Worm (Caenorhabditis elegans) whole organism, midembryonic: Measurements from ENCODE around the gene C06B8.2.

Source experiments
- T22C8.4 ChIP-seq: fragments of 200-800 bp; sonication (Bioruptor generic); IDR thresholded peaks from 2 replicates; pipeline ENCODE4 v1.3.6; 2022; ENCODE audit warnings: missing genetic modification characterization, missing compliant biosample characterization
- cog-1 ChIP-seq: sonication (generic microtip); optimal IDR thresholded peaks from 2 replicates; lab custom pipeline; 2016; ENCODE audit warnings: missing genetic modification characterization, missing compliant biosample characterization
- flt-1 ChIP-seq: fragments of 200-800 bp; sonication (Bioruptor generic); IDR thresholded peaks from 2 replicates; pipeline ENCODE4 v1.3.6; 2022; ENCODE audit warnings: missing genetic modification characterization, missing compliant biosample characterization
- klf-2 ChIP-seq: fragments of 200-800 bp; sonication (Bioruptor generic); conservative IDR thresholded peaks from 2 replicates; pipeline ENCODE4 v1.3.6; 2022; ENCODE audit warnings: missing genetic modification reagents, missing genetic modification characterization, missing compliant biosample characterization
- med-1 ChIP-seq: sonication (generic microtip); optimal IDR thresholded peaks from 2 replicates; lab custom pipeline; 2017; ENCODE audit warnings: missing genetic modification characterization, mild to moderate bottlenecking, missing compliant biosample characterization, antibody characterized with exemption, missing genetic modification reagents; ENCODE audit not compliant: insufficient read depth
- ref-1 ChIP-seq: fragments of 200-800 bp; sonication (Bioruptor generic); conservative IDR thresholded peaks from 2 replicates; pipeline ENCODE4 v1.3.6; 2022; ENCODE audit warnings: missing genetic modification reagents, missing genetic modification characterization, missing compliant biosample characterization
- tab-1 ChIP-seq: fragments of 200-800 bp; sonication (Bioruptor generic); IDR thresholded peaks from 2 replicates; pipeline ENCODE4 v1.3.6; 2022; ENCODE audit warnings: missing genetic modification characterization, missing compliant biosample characterization
- ztf-23 ChIP-seq: fragments of 200-800 bp; sonication (Bioruptor generic); IDR thresholded peaks from 2 replicates; pipeline ENCODE4 v1.3.6; 2022; ENCODE audit warnings: missing genetic modification reagents, missing genetic modification characterization, missing compliant biosample characterization
- ztf-29 ChIP-seq: fragments of 200-800 bp; sonication (Bioruptor generic); IDR thresholded peaks from 2 replicates; pipeline ENCODE4 v1.3.6; 2022; ENCODE audit warnings: missing genetic modification reagents, missing genetic modification characterization, missing compliant biosample characterization

Gene C06B8.2

ce11 chrV:15465032-15465727 lies 13.4 kb downstream of the C06B8.2 start, which contains the start of gene pqn-71:
Gene pqn-71 (plus strand): TSS chrV:15465677.
- TF ChIP-seq ref-1 (GFP tag; lab: Robert Waterston, UW): peak; percentile 77; the same call in 1 of the 2 replicates
- TF ChIP-seq ztf-23 (GFP tag; lab: Robert Waterston, UW): peak; percentile 90
- peak; percentile 68 for TF ChIP-seq med-1 (GFP tag; lab: Kevin White, UChicago)
- peak; percentile 77 for TF ChIP-seq T22C8.4 (GFP tag; lab: Robert Waterston, UW)
- peak; percentile 92; the same call in 1 of the 2 replicates for TF ChIP-seq tab-1
- TF ChIP-seq ztf-29 (GFP tag; lab: Robert Waterston, UW): peak; percentile 83; the same call in 1 of the 2 replicates
- TF ChIP-seq cog-1 (tag; lab: Kevin White, UChicago): peak; percentile 91
- peak; percentile 88; the same call in 1 of the 2 replicates for TF ChIP-seq klf-2 (GFP tag; lab: Robert Waterston, UW)
- TF ChIP-seq flt-1 (GFP tag; lab: Robert Waterston, UW): peak; percentile 91

DNA sequence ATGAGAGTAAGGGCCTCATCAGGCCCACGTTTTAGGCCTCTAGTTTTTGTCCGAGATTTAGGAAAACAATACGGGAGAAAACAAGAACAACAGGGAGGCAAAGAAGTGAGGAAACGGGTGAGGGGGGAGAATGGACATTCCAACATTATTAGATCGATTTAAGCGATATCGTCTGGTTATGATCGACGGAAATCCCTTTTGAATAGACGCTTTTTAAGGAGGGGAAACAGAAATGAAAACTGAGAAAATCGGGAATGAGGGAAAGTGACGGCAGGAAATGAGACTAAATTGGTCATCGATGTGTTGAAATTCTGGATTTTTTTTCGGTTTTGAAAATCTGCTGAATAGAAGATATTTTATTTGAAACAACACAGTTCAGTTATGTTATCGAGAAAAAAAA lies 14.1 kb downstream of the C06B8.2 start, which contains the start of gene rocf-1:
rocf-1 (minus strand) TSS at position 101 of the 400 bp plus-strand sequence.
- TF ChIP-seq tab-1 (no peak), ztf-23 (GFP tag; lab: Robert Waterston, UW) (no peak)

DNA sequence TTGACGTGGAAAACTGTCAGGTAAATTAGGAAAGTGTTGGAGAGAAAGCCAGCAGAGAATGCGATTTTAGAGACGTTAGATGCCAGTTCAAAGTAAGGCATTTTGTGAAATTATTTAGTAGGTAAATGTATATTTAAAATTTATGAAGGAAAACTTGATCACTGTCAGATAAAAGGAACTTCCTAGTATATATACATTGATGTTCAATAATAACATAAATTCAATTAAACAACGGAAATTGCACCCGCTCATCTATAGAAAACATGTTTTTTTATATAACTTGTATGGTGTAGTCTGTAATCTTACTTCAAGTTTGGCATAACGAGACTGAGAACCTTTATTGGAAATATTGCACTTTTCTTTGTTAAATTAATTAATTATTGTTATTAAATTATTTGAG lies 19.5 kb downstream of the C06B8.2 start, which contains the start of gene str-71:
str-71 (minus strand) TSS at position 101 of the 400 bp plus-strand sequence.
- TF ChIP-seq klf-2 (GFP tag; lab: Robert Waterston, UW) (no peak), flt-1 (GFP tag; lab: Robert Waterston, UW) (no peak), med-1 (GFP tag; lab: Kevin White, UChicago) (no peak), tab-1 (no peak), ztf-23 (GFP tag; lab: Robert Waterston, UW) (no peak), ref-1 (GFP tag; lab: Robert Waterston, UW) (no peak), T22C8.4 (GFP tag; lab: Robert Waterston, UW) (no peak), ztf-29 (GFP tag; lab: Robert Waterston, UW) (no peak), cog-1 (tag; lab: Kevin White, UChicago) (no peak)

- TF ChIP-seq ztf-23 (GFP tag; lab: Robert Waterston, UW) (0 out of 2 replicates have a peak, but pooled peaks have one; percentile 26), cog-1 (tag; lab: Kevin White, UChicago) (no peak)
Observed at ce11 chrV:15454322-15454721, 24.2 kb downstream of the C06B8.2 start.

- TF ChIP-seq cog-1 (tag; lab: Kevin White, UChicago): no peak
- no peak for TF ChIP-seq ztf-29 (GFP tag; lab: Robert Waterston, UW)
- TF ChIP-seq med-1 (GFP tag; lab: Kevin White, UChicago): no peak
- TF ChIP-seq tab-1: no peak
- TF ChIP-seq T22C8.4 (GFP tag; lab: Robert Waterston, UW): no peak
- no peak for TF ChIP-seq ref-1 (GFP tag; lab: Robert Waterston, UW)
- TF ChIP-seq ztf-23 (GFP tag; lab: Robert Waterston, UW): no peak
- TF ChIP-seq klf-2 (GFP tag; lab: Robert Waterston, UW): no peak
- no peak for TF ChIP-seq flt-1 (GFP tag; lab: Robert Waterston, UW)
Observed at ce11 chrV:15451421-15451820, 27.1 kb downstream of the C06B8.2 start, which contains the start of gene srw-33. Gene srw-33 (minus strand): TSS chrV:15451521.

DNA sequence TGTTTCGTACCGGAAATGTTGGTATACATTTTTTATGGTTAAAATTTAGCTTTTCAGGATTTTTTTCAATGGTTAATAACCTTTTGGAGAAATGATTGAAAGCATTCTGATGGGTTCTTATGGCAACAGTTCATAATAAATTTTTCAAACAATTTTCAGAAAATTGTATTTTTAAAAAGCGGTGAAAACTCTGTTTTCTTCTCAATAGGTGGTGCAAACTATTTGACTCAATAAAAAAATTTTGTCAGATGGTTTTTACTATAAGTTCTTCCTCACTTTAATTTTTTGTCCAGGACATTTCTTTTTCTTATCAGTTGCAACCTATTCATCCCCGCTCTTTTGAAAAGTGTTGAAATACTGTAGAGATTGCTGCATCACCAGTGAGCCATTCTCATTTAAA lies 29.7 kb downstream of the C06B8.2 start, which contains the start of gene T26H5.14:
T26H5.14 (plus strand) TSS at position 301 of the 400 bp plus-strand sequence.
- TF ChIP-seq med-1 (GFP tag; lab: Kevin White, UChicago) (no peak), flt-1 (GFP tag; lab: Robert Waterston, UW) (no peak), ref-1 (GFP tag; lab: Robert Waterston, UW) (no peak), T22C8.4 (GFP tag; lab: Robert Waterston, UW) (no peak), tab-1 (no peak), ztf-29 (GFP tag; lab: Robert Waterston, UW) (no peak), cog-1 (tag; lab: Kevin White, UChicago) (no peak), klf-2 (GFP tag; lab: Robert Waterston, UW) (no peak), ztf-23 (GFP tag; lab: Robert Waterston, UW) (no peak)

DNA sequence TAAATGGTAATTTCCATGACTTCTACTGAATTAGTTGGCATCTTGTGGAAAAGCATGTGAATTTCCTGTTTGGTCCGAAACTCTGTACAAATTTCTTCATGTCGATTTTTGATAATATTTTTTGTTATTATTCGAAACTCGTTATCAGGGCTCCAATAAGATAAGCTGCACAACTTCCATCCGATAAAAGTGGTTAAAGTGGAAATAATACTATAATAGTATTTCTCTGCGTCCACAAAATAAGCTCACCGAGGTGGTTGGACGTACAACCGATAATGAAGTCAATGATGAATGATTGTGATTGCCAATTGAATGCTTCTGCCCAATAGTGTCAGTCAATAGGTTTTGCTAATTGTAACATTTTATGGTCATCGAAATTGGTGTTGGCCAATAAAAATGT lies 30.1 kb downstream of the C06B8.2 start, which contains the start of gene T26H5.4:
T26H5.4 (minus strand) TSS at position 294 of the 400 bp plus-strand sequence.
- TF ChIP-seq med-1 (GFP tag; lab: Kevin White, UChicago): no peak
- TF ChIP-seq ztf-23 (GFP tag; lab: Robert Waterston, UW): no peak
- TF ChIP-seq T22C8.4 (GFP tag; lab: Robert Waterston, UW): no peak
- no peak for TF ChIP-seq cog-1 (tag; lab: Kevin White, UChicago)
- TF ChIP-seq ztf-29 (GFP tag; lab: Robert Waterston, UW): no peak
- TF ChIP-seq tab-1: no peak
- no peak for TF ChIP-seq ref-1 (GFP tag; lab: Robert Waterston, UW)
- no peak for TF ChIP-seq flt-1 (GFP tag; lab: Robert Waterston, UW)
- TF ChIP-seq klf-2 (GFP tag; lab: Robert Waterston, UW): no peak

ce11 chrV:15445437-15445836 lies 33.1 kb downstream of the C06B8.2 start, which contains the start of gene srh-239:
Gene srh-239 (plus strand): TSS chrV:15445737.
- no peak for TF ChIP-seq cog-1 (tag; lab: Kevin White, UChicago)
- no peak for TF ChIP-seq ztf-23 (GFP tag; lab: Robert Waterston, UW)
- no peak for TF ChIP-seq klf-2 (GFP tag; lab: Robert Waterston, UW)
- TF ChIP-seq tab-1: no peak
- no peak for TF ChIP-seq T22C8.4 (GFP tag; lab: Robert Waterston, UW)
- no peak for TF ChIP-seq med-1 (GFP tag; lab: Kevin White, UChicago)

ce11 chrV:15444615-15445014 lies 33.9 kb downstream of the C06B8.2 start, which contains the start of gene T26H5.9:
Gene T26H5.9 (plus strand): TSS chrV:15444916.
- no peak for TF ChIP-seq tab-1
- TF ChIP-seq med-1 (GFP tag; lab: Kevin White, UChicago): no peak
- TF ChIP-seq ztf-23 (GFP tag; lab: Robert Waterston, UW): no peak
- TF ChIP-seq T22C8.4 (GFP tag; lab: Robert Waterston, UW): no peak
- no peak for TF ChIP-seq cog-1 (tag; lab: Kevin White, UChicago)
